Worm (Caenorhabditis elegans) whole organism, L3 larva: ENCODE results near the gene ska-3.

Experiments used
- nhr-28 ChIP-seq: fragments of 150-350 bp; optimal IDR thresholded peaks from 2 replicates; lab custom pipeline; 2014; ENCODE audit warnings: missing biosample characterization, missing genetic modification characterization
- tbx-2 ChIP-seq: sonication (generic microtip); optimal IDR thresholded peaks from 2 replicates; lab custom pipeline; 2016; ENCODE audit warnings: mild to moderate bottlenecking, missing genetic modification characterization, missing compliant biosample characterization
- unc-39 ChIP-seq: sonication (generic microtip); optimal IDR thresholded peaks from 4 replicates; lab custom pipeline; 2017; ENCODE audit warnings: missing biosample characterization, missing genetic modification characterization
- unc-62 ChIP-seq: fragments of 150-350 bp; sonication (generic microtip); optimal IDR thresholded peaks from 4 replicates; lab custom pipeline; 2014; ENCODE audit warnings: missing biosample characterization, missing genetic modification reagents, missing genetic modification characterization

DNA sequence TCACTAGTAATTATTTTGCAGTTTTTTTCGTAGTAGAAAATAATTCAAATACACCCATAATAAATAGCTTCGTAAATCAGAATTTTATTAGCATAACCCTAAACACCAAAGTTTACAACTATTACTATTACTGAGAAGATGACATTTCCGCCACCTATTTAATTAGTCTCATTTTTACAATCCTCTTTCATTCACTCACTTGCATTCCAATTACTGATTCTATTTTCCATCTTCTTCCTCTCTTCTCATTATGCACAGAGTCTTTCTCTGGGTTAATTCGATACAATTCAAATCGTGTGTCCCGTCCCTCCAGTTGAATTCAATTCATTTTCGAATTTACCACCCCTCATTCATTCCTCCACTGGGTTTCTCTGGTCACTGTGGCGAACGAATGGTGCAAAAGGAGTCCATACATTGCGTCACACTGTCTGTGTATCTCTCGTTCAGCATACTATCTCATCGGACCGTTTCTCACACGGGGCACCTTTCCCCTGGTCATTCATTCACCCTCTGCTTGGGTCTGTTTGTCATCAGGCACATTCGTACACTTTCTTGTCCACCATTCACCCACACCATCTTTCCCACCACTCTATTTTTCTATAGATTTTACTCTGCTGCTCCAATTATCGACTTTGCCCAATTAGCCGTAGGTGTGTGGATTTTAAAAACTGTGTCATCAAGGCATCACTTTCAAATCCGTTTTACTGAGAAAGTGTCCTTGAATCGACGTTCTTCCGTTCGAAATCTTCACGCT is 41.6 kb upstream of the ska-3 start:
- TF ChIP-seq unc-39 (tag; lab: Kevin White, UChicago) (no peak), unc-62 (GFP tag; lab: Kevin White, UChicago) (no peak), nhr-28 (tag; lab: Kevin White, UChicago) (no peak), tbx-2 (tag; lab: Kevin White, UChicago) (no peak)
